Worm (Caenorhabditis elegans) whole organism, young adult: ENCODE data around the gene his-62.

Source experiments
- B0336.3 ChIP-seq: fragments of 200-800 bp; sonication (Bioruptor generic); IDR thresholded peaks from 2 replicates; pipeline ENCODE4 v1.3.6; 2022; ENCODE audit warnings: missing genetic modification characterization, missing compliant biosample characterization
- C17E4.6 ChIP-seq: fragments of 200-800 bp; sonication (Bioruptor generic); IDR thresholded peaks from 2 replicates; pipeline ENCODE4 v1.3.6; 2022; ENCODE audit warnings: missing genetic modification reagents, missing genetic modification characterization, missing compliant biosample characterization
- F22D6.2 ChIP-seq: sonication (generic microtip); optimal IDR thresholded peaks from 2 replicates; lab custom pipeline; 2016; ENCODE audit warnings: mild to moderate bottlenecking, missing genetic modification characterization, missing compliant biosample characterization
- F23B12.7 ChIP-seq: sonication (generic microtip); optimal IDR thresholded peaks from 2 replicates; lab custom pipeline; 2017; ENCODE audit warnings: missing genetic modification characterization, mild to moderate bottlenecking, missing compliant biosample characterization, antibody characterized with exemption, moderate library complexity; ENCODE audit not compliant: insufficient read depth
- F33H1.4 ChIP-seq: fragments of 200-800 bp; sonication (Bioruptor generic); IDR thresholded peaks from 2 replicates; pipeline ENCODE4 v1.3.6; 2022; ENCODE audit warnings: missing genetic modification reagents, missing genetic modification characterization, missing compliant biosample characterization
- F57A8.1 ChIP-seq: fragments of 200-800 bp; sonication (Bioruptor generic); optimal IDR thresholded peaks from 2 replicates; lab custom pipeline; 2018; ENCODE audit warnings: mild to moderate bottlenecking, missing genetic modification characterization, moderate library complexity, missing compliant biosample characterization
- K12H6.12 ChIP-seq: fragments of 200-800 bp; sonication (Bioruptor generic); optimal IDR thresholded peaks from 2 replicates; lab custom pipeline; 2018; ENCODE audit warnings: mild to moderate bottlenecking, missing genetic modification characterization, missing compliant biosample characterization
- Y56A3A.18 ChIP-seq: fragments of 200-800 bp; sonication (Bioruptor generic); IDR thresholded peaks from 2 replicates; pipeline ENCODE4 v1.3.6; 2022; ENCODE audit warnings: missing genetic modification reagents, missing genetic modification characterization, missing compliant biosample characterization
- Y67H2A.10 ChIP-seq: fragments of 200-800 bp; sonication (Bioruptor generic); conservative IDR thresholded peaks from 2 replicates; pipeline ENCODE4 v1.3.6; 2022; ENCODE audit warnings: missing genetic modification reagents, missing genetic modification characterization, missing compliant biosample characterization
- Y95B8A.8 ChIP-seq: fragments of 200-800 bp; sonication (Bioruptor generic); IDR thresholded peaks from 2 replicates; pipeline ENCODE4 v1.3.6; 2022; ENCODE audit warnings: missing genetic modification reagents, missing genetic modification characterization, missing compliant biosample characterization
- ZK185.1 ChIP-seq: sonication (generic microtip); optimal IDR thresholded peaks from 2 replicates; lab custom pipeline; 2016; ENCODE audit warnings: mild to moderate bottlenecking, missing genetic modification characterization, missing compliant biosample characterization; ENCODE audit not compliant: poor library complexity, severe bottlenecking
- aptf-3 ChIP-seq: fragments of 200-800 bp; sonication (Bioruptor generic); IDR thresholded peaks from 2 replicates; pipeline ENCODE4 v1.3.6; 2022; ENCODE audit warnings: missing genetic modification characterization, missing compliant biosample characterization
- athp-1 ChIP-seq: sonication (generic microtip); optimal IDR thresholded peaks from 2 replicates; lab custom pipeline; 2017; ENCODE audit warnings: mild to moderate bottlenecking, missing genetic modification characterization, missing compliant biosample characterization
- attf-3 ChIP-seq: fragments of 200-800 bp; sonication (Bioruptor generic); conservative IDR thresholded peaks from 2 replicates; pipeline ENCODE4 v1.3.6; 2022; ENCODE audit warnings: missing genetic modification reagents, missing genetic modification characterization, missing compliant biosample characterization
- ccch-3 ChIP-seq: fragments of 200-800 bp; sonication (Bioruptor generic); optimal IDR thresholded peaks from 2 replicates; lab custom pipeline; 2018; ENCODE audit warnings: mild to moderate bottlenecking, missing genetic modification characterization, missing compliant biosample characterization
- cebp-1 ChIP-seq, 2 experiments: fragments of 200-800 bp in 1 of 2; sonication (Bioruptor generic) in 1 of 2; sonication (generic microtip) in 1 of 2; IDR thresholded peaks in 1 of 2; optimal IDR thresholded peaks in 1 of 2; 2 replicates each; pipeline versions ENCODE4 v1.3.6 to Lab custom; 2017 to 2022; ENCODE audit warnings: missing compliant biosample characterization in 2 of 2, missing genetic modification characterization in 2 of 2, mild to moderate bottlenecking in 1 of 2, missing genetic modification reagents in 1 of 2, moderate library complexity in 1 of 2
- cebp-2 ChIP-seq: fragments of 200-800 bp; sonication (Bioruptor generic); IDR thresholded peaks from 2 replicates; pipeline ENCODE4 v1.3.6; 2022; ENCODE audit warnings: missing genetic modification characterization, missing compliant biosample characterization
- ceh-58 ChIP-seq: fragments of 200-800 bp; sonication (Bioruptor generic); IDR thresholded peaks from 2 replicates; pipeline ENCODE4 v1.3.6; 2022; ENCODE audit warnings: missing genetic modification characterization, missing compliant biosample characterization
- ceh-79 ChIP-seq: sonication (generic microtip); optimal IDR thresholded peaks from 2 replicates; lab custom pipeline; 2017; ENCODE audit warnings: mild to moderate bottlenecking, missing genetic modification characterization, missing compliant biosample characterization
- die-1 ChIP-seq: sonication (generic microtip); optimal IDR thresholded peaks from 2 replicates; lab custom pipeline; 2016; ENCODE audit warnings: missing genotype, mild to moderate bottlenecking, missing genetic modification characterization, missing compliant biosample characterization
- dpl-1 ChIP-seq: fragments of 150-350 bp; optimal IDR thresholded peaks from 2 replicates; lab custom pipeline; 2014; ENCODE audit warnings: missing biosample characterization, missing genetic modification reagents, missing genetic modification characterization
- efl-1 ChIP-seq: fragments of 150-350 bp; optimal IDR thresholded peaks from 2 replicates; lab custom pipeline; 2014; ENCODE audit warnings: missing biosample characterization, missing genetic modification reagents, missing genetic modification characterization
- egrh-3 ChIP-seq: fragments of 200-800 bp; sonication (Bioruptor generic); IDR thresholded peaks from 2 replicates; pipeline ENCODE4 v1.3.6; 2022; ENCODE audit warnings: missing genetic modification reagents, missing genetic modification characterization, missing compliant biosample characterization
- fkh-3 ChIP-seq: sonication (generic microtip); optimal IDR thresholded peaks from 2 replicates; lab custom pipeline; 2016; ENCODE audit warnings: mild to moderate bottlenecking, missing genetic modification characterization, missing compliant biosample characterization
- hlh-12 ChIP-seq: sonication (generic microtip); optimal IDR thresholded peaks from 2 replicates; lab custom pipeline; 2016; ENCODE audit warnings: missing genetic modification characterization, missing compliant biosample characterization
- hlh-26 ChIP-seq: fragments of 200-800 bp; sonication (Bioruptor generic); conservative IDR thresholded peaks from 2 replicates; pipeline ENCODE4 v1.3.6; 2022; ENCODE audit warnings: missing genetic modification reagents, missing genetic modification characterization, missing compliant biosample characterization
- hmg-1.2 ChIP-seq: fragments of 200-800 bp; sonication (Bioruptor generic); IDR thresholded peaks from 2 replicates; pipeline ENCODE4 v1.3.6; 2022; ENCODE audit warnings: missing genetic modification reagents, missing genetic modification characterization, missing compliant biosample characterization
- hsf-1 ChIP-seq: fragments of 200-800 bp; sonication (Bioruptor generic); IDR thresholded peaks from 2 replicates; pipeline ENCODE4 v1.3.6; 2022; ENCODE audit warnings: missing genetic modification reagents, missing genetic modification characterization, missing compliant biosample characterization
- lin-26 ChIP-seq: fragments of 200-800 bp; sonication (Bioruptor generic); IDR thresholded peaks from 2 replicates; pipeline ENCODE4 v1.3.6; 2022; ENCODE audit warnings: missing genetic modification reagents, missing genetic modification characterization, missing compliant biosample characterization
- lin-35 ChIP-seq, 3 experiments: fragments of 150-350 bp in 2 of 3; sonication (generic microtip) in 1 of 3; optimal IDR thresholded peaks; 2 replicates each; lab custom pipeline; 2014 to 2018; ENCODE audit warnings: missing biosample characterization in 3 of 3, missing genetic modification characterization in 3 of 3, missing genetic modification reagents in 3 of 3
- lin-40 ChIP-seq: sonication (generic microtip); optimal IDR thresholded peaks from 2 replicates; lab custom pipeline; 2016; ENCODE audit warnings: missing genetic modification characterization, mild to moderate bottlenecking, missing compliant biosample characterization, missing genotype, missing genetic modification reagents
- lin-54 ChIP-seq: fragments of 200-800 bp; sonication (Bioruptor generic); optimal IDR thresholded peaks from 2 replicates; lab custom pipeline; 2018; ENCODE audit warnings: mild to moderate bottlenecking, missing genetic modification characterization, missing compliant biosample characterization
- lir-1 ChIP-seq: fragments of 200-800 bp; sonication (Bioruptor generic); conservative IDR thresholded peaks from 2 replicates; pipeline ENCODE4 v1.3.6; 2022; ENCODE audit warnings: missing genetic modification reagents, missing genetic modification characterization, missing compliant biosample characterization
- lsl-1 ChIP-seq: fragments of 200-800 bp; sonication (Bioruptor generic); optimal IDR thresholded peaks from 2 replicates; lab custom pipeline; 2018; ENCODE audit warnings: mild to moderate bottlenecking, missing genetic modification characterization, moderate library complexity, missing compliant biosample characterization
- mcd-1 ChIP-seq: fragments of 200-800 bp; sonication (Bioruptor generic); IDR thresholded peaks from 2 replicates; pipeline ENCODE4 v1.3.6; 2022; ENCODE audit warnings: missing genetic modification reagents, missing genetic modification characterization, missing compliant biosample characterization
- nfya-2 ChIP-seq: fragments of 200-800 bp; sonication (Bioruptor generic); IDR thresholded peaks from 2 replicates; pipeline ENCODE4 v1.3.6; 2022; ENCODE audit warnings: missing genetic modification reagents, missing genetic modification characterization, missing compliant biosample characterization
- pbrm-1 ChIP-seq: fragments of 200-800 bp; sonication (Bioruptor generic); IDR thresholded peaks from 2 replicates; pipeline ENCODE4 v1.3.6; 2022; ENCODE audit warnings: missing genetic modification reagents, missing genetic modification characterization, missing compliant biosample characterization
- snpc-1.3 ChIP-seq: sonication (generic microtip); optimal IDR thresholded peaks from 2 replicates; lab custom pipeline; 2017; ENCODE audit warnings: missing genetic modification characterization, mild to moderate bottlenecking, missing compliant biosample characterization, antibody characterized with exemption, moderate library complexity, missing genotype, missing genetic modification reagents; ENCODE audit not compliant: insufficient read depth
- snpc-3.4 ChIP-seq: sonication (generic microtip); optimal IDR thresholded peaks from 2 replicates; lab custom pipeline; 2017; ENCODE audit warnings: missing genetic modification characterization, mild to moderate bottlenecking, missing compliant biosample characterization, antibody characterized with exemption, moderate library complexity, missing genotype, missing genetic modification reagents
- somi-1 ChIP-seq: fragments of 200-800 bp; sonication (Bioruptor generic); optimal IDR thresholded peaks from 2 replicates; lab custom pipeline; 2018; ENCODE audit warnings: mild to moderate bottlenecking, missing genetic modification characterization, missing compliant biosample characterization
- sptf-2 ChIP-seq: fragments of 200-800 bp; sonication (Bioruptor generic); optimal IDR thresholded peaks from 2 replicates; lab custom pipeline; 2018; ENCODE audit warnings: mild to moderate bottlenecking, missing genetic modification characterization, missing compliant biosample characterization
- tlf-1 ChIP-seq: fragments of 200-800 bp; sonication (Bioruptor generic); optimal IDR thresholded peaks from 2 replicates; lab custom pipeline; 2018; ENCODE audit warnings: mild to moderate bottlenecking, missing genetic modification characterization, missing compliant biosample characterization
- xnd-1 ChIP-seq: sonication (generic microtip); optimal IDR thresholded peaks from 2 replicates; lab custom pipeline; 2016; ENCODE audit warnings: missing genotype, missing genetic modification reagents, missing genetic modification characterization, missing compliant biosample characterization
- zfh-2 ChIP-seq: fragments of 200-800 bp; sonication (Bioruptor generic); conservative IDR thresholded peaks from 2 replicates; pipeline ENCODE4 v1.3.6; 2022; ENCODE audit warnings: missing genetic modification reagents, missing genetic modification characterization, missing compliant biosample characterization
- ztf-22 ChIP-seq: fragments of 200-800 bp; sonication (Bioruptor generic); optimal IDR thresholded peaks from 2 replicates; lab custom pipeline; 2018; ENCODE audit warnings: mild to moderate bottlenecking, missing genetic modification characterization, moderate library complexity, missing compliant biosample characterization
- ztf-26 ChIP-seq: sonication (generic microtip); optimal IDR thresholded peaks from 2 replicates; lab custom pipeline; 2017; ENCODE audit warnings: missing genetic modification characterization, missing compliant biosample characterization
- ztf-6 ChIP-seq: fragments of 200-800 bp; sonication (Bioruptor generic); IDR thresholded peaks from 2 replicates; pipeline ENCODE4 v1.3.6; 2022; ENCODE audit warnings: missing genetic modification reagents, missing genetic modification characterization, missing compliant biosample characterization

Gene his-62

ce11 chrIV:7507841-7508509 lies 21.6 kb downstream of the his-62 start, which contains the start of the genes vdac-1 and R05G6.5:
Gene vdac-1, minus strand, starts transcription at chrIV:7507891.
Gene R05G6.5, plus strand, starts transcription at chrIV:7508367.
- TF ChIP-seq lin-35 (GFP tag; optimal IDR thresholded peaks at IDR 0.05; lab: Kevin White, UChicago) (peak in 1 of 3 experiments; percentile 73), lsl-1 (GFP tag; lab: Kevin White, UChicago) (no peak), egrh-3 (0 out of 2 replicates have a peak, but pooled peaks have one; percentile 8), snpc-3.4 (tag; lab: Kevin White, UChicago) (no peak), K12H6.12 (tag; lab: Kevin White, UChicago) (peak; percentile 51), ZK185.1 (tag; lab: Kevin White, UChicago) (no peak), lin-54 (GFP tag; lab: Kevin White, UChicago) (peak; percentile 81), ceh-58 (GFP tag; lab: Robert Waterston, UW) (no peak), die-1 (peak; percentile 16), dpl-1 (GFP tag; lab: Kevin White, UChicago) (peak; percentile 16), snpc-1.3 (no peak), attf-3 (GFP tag; lab: Robert Waterston, UW) (peak; percentile 67), F23B12.7 (peak; percentile 25), nfya-2 (GFP tag; lab: Robert Waterston, UW) (no peak), cebp-1 (GFP tag; IDR thresholded peaks at IDR 0.05; lab: Robert Waterston, UW) (no peak), cebp-1 (tag; optimal IDR thresholded peaks at IDR 0.05; lab: Kevin White, UChicago) (peak; percentile 73), ztf-22 (GFP tag; lab: Kevin White, UChicago) (no peak), F22D6.2 (no peak), ztf-26 (tag; lab: Kevin White, UChicago) (peak; percentile 21), tlf-1 (GFP tag; lab: Kevin White, UChicago) (no peak), Y95B8A.8 (GFP tag; lab: Robert Waterston, UW) (peak; percentile 76), lir-1 (GFP tag; lab: Robert Waterston, UW) (no peak), cebp-2 (GFP tag; lab: Robert Waterston, UW) (no peak), sptf-2 (GFP tag; lab: Kevin White, UChicago) (no peak), F57A8.1 (no peak), C17E4.6 (GFP tag; lab: Robert Waterston, UW) (no peak), aptf-3 (GFP tag; lab: Robert Waterston, UW) (no peak), ztf-6 (GFP tag; lab: Robert Waterston, UW) (no peak), mcd-1 (peak; percentile 75), ccch-3 (GFP tag; lab: Kevin White, UChicago) (no peak), hlh-12 (no peak), somi-1 (GFP tag; lab: Kevin White, UChicago) (peak; percentile 65), athp-1 (tag; lab: Kevin White, UChicago) (peak; percentile 38), fkh-3 (no peak), Y67H2A.10 (GFP tag; lab: Robert Waterston, UW) (no peak; the same call in 1 of the 2 replicates), efl-1 (GFP tag; lab: Kevin White, UChicago) (no peak), B0336.3 (GFP tag; lab: Robert Waterston, UW) (peak; percentile 75), hsf-1 (0 out of 2 replicates have a peak, but pooled peaks have one; percentile 54), zfh-2 (GFP tag; lab: Robert Waterston, UW) (no peak; the same call in none of the 2 replicates), hmg-1.2 (GFP tag; lab: Robert Waterston, UW) (peak; percentile 92), F33H1.4 (GFP tag; lab: Robert Waterston, UW) (no peak), ceh-79 (no peak), Y56A3A.18 (GFP tag; lab: Robert Waterston, UW) (no peak), xnd-1 (no peak), pbrm-1 (0 out of 2 replicates have a peak, but pooled peaks have one; percentile 55), lin-40 (peak; percentile 68), lin-26 (GFP tag; lab: Robert Waterston, UW) (no peak), hlh-26 (GFP tag; lab: Robert Waterston, UW) (no peak)
